Worm (Caenorhabditis elegans): ENCODE data around the gene F42A6.6.

F42A6.6 gene

DNA sequence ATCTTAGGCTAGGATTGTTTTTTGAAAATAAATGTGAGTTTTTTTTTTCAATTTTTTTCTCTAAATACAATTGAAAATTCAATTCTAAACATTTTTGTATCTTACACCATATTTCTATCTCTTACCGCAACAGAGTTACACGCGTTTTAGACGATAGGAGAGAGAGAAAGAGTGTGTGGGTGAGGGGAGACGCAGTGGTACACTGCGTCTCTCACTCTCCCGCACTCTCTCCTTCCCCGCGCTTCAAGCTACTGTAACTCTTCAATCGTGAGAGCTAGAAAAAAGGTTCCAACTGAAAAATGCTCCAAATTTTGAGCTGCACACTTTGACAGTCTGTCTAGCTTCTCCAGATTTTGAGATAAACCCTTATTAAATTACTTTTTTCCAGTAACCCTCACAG, 27.1 kb upstream of the F42A6.6 start:
- TF ChIP-seq ceh-82 (tag; optimal IDR thresholded peaks at IDR 0.05) = no peak

DNA sequence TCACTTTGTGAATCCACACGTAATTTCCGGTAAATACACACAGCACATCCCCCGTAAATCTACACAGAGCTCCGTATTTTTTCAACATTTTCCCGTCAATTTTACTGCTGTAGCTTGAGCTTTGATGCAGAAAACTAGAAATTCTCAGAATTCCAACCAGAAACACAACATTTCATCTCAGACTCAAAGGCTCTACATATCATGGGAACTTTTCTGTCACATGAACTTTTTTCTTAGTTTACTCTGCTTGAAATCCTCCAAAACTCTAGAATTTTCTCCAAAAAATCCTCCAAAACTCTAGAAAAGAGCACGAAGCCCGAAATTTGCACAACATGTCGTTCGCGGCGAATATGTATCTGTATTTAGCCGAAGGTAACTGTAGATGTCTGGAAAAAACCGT, 26.5 kb upstream of the F42A6.6 start, which contains the start of gene Y55H10A.2:
Gene Y55H10A.2 (plus strand): TSS at position 301 of the 400 bp plus-strand sequence.
- TF ChIP-seq gmeb-1 (tag; optimal IDR thresholded peaks at IDR 0.05) = no peak
- TF ChIP-seq ztf-4 (tag; optimal IDR thresholded peaks at IDR 0.05) = no peak
- no peak for TF ChIP-seq C34F6.9 (tag; optimal IDR thresholded peaks at IDR 0.05)

DNA sequence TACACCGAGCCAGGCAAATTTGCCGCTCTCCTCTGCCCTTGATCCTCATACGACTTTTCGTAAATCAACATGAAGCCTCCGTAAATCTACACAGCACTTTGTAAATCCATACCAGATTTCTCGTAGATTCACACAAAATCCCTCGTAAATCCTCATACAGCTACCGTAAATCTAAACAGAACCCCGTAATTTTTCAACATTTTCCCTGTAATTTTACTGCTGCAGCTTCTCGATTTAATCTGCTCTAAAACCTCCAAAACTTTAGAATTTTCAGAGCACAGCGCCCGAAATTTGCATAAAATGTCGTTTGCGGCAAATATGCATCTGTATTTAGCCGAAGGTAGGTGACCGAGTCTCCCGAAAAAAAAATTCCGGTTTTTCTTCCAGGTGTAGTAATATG, 18.1 kb upstream of the F42A6.6 start, which contains the start of gene F42A6.1:
Gene F42A6.1 (plus strand): TSS at position 301 of the 400 bp plus-strand sequence.
- TF ChIP-seq Y55F3AM.14 (GFP tag; optimal IDR thresholded peaks at IDR 0.05) = no peak
- TF ChIP-seq gmeb-1 (tag; optimal IDR thresholded peaks at IDR 0.05) = no peak
- no peak for TF ChIP-seq lsy-2 (tag; optimal IDR thresholded peaks at IDR 0.05)
- no peak for TF ChIP-seq nhr-21 (tag; optimal IDR thresholded peaks at IDR 0.05)
- TF ChIP-seq crh-2 (tag; optimal IDR thresholded peaks at IDR 0.05) = no peak
- TF ChIP-seq ZK546.5 (tag; optimal IDR thresholded peaks at IDR 0.05) = no peak

DNA sequence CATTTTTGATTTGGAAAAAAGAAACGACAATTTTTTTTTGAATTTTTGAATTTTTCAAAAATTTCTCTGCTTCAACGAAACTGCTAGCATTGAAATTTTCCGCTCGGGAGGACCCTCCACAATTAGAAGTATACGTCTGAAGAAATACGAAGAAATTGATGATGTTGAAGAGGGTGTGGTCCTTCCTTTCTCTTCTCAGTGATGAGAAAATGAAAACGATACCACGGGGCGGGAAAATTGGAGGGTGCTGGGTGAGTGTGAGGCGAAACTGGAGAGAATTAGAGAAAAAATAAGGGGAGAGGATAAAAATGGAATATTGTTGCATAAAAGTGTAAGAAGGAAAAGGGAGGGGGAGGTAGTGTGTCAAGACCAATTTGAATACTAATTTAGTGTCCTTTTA, 15.3 kb upstream of the F42A6.6 start:
- peak; percentile 58 for TF ChIP-seq blmp-1 (tag; optimal IDR thresholded peaks at IDR 0.05; ENCODE audit: insufficient read depth)
- TF ChIP-seq skn-1 (tag; optimal IDR thresholded peaks at IDR 0.05) = no peak

DNA sequence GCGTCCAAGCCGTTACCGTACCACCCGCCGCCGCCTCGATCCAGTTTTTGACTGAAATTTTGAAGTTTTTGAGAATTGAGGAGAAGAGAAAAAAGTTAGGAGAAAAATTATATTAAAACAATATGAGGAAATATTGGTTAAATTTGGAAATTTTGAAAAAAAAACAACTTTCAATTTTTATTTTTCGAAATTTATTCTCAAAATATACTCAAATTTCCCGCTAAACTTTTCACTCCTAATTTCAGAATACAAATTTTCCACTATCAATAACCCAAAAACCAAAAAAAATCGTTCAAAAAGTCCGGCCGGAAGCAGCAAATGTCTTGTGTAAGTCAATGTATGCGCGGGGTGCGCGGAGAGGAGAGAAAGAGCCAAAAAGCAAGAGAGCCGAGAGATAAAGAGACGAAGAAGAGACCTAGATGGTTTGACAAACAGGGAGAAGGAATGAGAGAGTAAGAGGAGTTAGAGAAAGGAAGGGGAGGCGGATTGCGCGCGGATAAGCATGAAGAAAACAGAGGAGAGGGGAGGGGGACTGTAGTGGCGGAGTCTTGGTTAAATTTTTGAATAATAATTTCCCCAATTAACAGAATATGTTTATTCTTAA, 13.4 kb upstream of the F42A6.6 start, which contains the start of gene elks-1:
Gene elks-1 (minus strand): TSS at position 51 of the 604 bp plus-strand sequence.
- TF ChIP-seq C34F6.9 (tag; optimal IDR thresholded peaks at IDR 0.05) (peak; percentile 11), mab-5 (tag; optimal IDR thresholded peaks at IDR 0.05) (no peak), unc-55 (GFP tag; optimal IDR thresholded peaks at IDR 0.05) (peak; percentile 51), snpc-4 (tag; optimal IDR thresholded peaks at IDR 0.05) (no peak), lsy-2 (tag; optimal IDR thresholded peaks at IDR 0.05) (peak in 1 of 2 experiments; percentile 40), sem-4 (tag; optimal IDR thresholded peaks at IDR 0.05) (peak; percentile 8)

DNA sequence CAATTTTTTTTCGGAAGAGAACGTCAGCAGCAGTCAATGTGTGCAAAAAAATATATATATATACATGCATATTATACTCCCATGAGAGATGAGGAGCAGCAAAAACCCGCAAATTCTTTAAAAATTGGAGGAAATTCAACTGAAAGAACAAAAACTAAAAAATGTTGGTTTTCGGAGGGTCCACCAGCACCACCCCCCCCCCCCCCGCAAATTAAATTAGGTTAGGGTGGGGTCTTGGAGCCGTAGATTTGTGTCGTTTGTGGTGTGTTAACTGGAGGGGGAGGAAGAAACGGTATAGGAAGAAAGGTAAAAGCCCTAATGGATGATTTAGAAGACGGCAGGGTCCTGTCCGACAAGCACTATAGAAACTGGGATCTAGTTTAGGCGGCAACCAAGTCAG, 11.7 kb upstream of the F42A6.6 start:
- TF ChIP-seq lin-13 (GFP tag; optimal IDR thresholded peaks at IDR 0.05) = no peak
- TF ChIP-seq mab-5 (tag; optimal IDR thresholded peaks at IDR 0.05) = no peak
- TF ChIP-seq F13H6.1 (tag; optimal IDR thresholded peaks at IDR 0.05) = no peak
- no peak for TF ChIP-seq blmp-1 (tag; optimal IDR thresholded peaks at IDR 0.05; ENCODE audit: insufficient read depth)
- no peak for TF ChIP-seq ztf-4 (tag; optimal IDR thresholded peaks at IDR 0.05)
- TF ChIP-seq aly-2 (tag; optimal IDR thresholded peaks at IDR 0.05) = no peak
- TF ChIP-seq mdl-1 (tag; optimal IDR thresholded peaks at IDR 0.05) = no peak
- TF ChIP-seq sem-4 (tag; optimal IDR thresholded peaks at IDR 0.05) = no peak
- TF ChIP-seq gmeb-1 (tag; optimal IDR thresholded peaks at IDR 0.05) = no peak
- TF ChIP-seq elt-3 (tag; optimal IDR thresholded peaks at IDR 0.05) = no peak
- TF ChIP-seq nhr-6 (tag; optimal IDR thresholded peaks at IDR 0.05) = no peak
- TF ChIP-seq unc-55 (GFP tag; optimal IDR thresholded peaks at IDR 0.05) = no peak
- TF ChIP-seq dmd-4 (tag; optimal IDR thresholded peaks at IDR 0.05) = no peak
- TF ChIP-seq ZK546.5 (tag; optimal IDR thresholded peaks at IDR 0.05) = no peak
- TF ChIP-seq nhr-23 (tag; optimal IDR thresholded peaks at IDR 0.05) = no peak
- TF ChIP-seq skn-1 (tag; optimal IDR thresholded peaks at IDR 0.05) = no peak
- no peak for TF ChIP-seq fos-1 (tag; optimal IDR thresholded peaks at IDR 0.05)
- no peak for TF ChIP-seq sma-3 (GFP tag; optimal IDR thresholded peaks at IDR 0.05)

DNA sequence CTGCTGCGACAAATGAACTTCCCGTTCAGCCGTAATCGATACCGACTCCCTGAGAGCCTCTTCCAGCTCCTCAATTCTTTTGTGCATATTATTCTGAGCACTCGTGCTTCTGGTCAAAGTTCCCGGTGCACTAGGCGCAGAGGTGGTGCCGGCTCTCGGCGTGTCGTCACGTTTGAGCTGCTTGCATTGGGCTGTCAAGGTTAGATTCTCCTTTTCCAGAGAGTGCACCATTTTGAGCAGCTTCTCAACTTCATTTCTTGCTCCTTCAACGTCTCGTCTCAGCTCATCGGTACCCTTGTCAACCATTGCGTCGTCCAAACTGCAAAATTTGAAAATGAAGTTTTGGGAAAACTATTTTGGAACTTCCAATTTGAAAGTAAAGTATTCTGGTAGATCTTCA, 8.8 kb upstream of the F42A6.6 start:
- no peak for TF ChIP-seq elt-3 (tag; optimal IDR thresholded peaks at IDR 0.05)
- no peak for TF ChIP-seq R02D3.7 (tag; optimal IDR thresholded peaks at IDR 0.05)
- no peak for TF ChIP-seq ztf-4 (tag; optimal IDR thresholded peaks at IDR 0.05)
- no peak for TF ChIP-seq gmeb-1 (tag; optimal IDR thresholded peaks at IDR 0.05)
- no peak for TF ChIP-seq nhr-77 (tag; optimal IDR thresholded peaks at IDR 0.05)

DNA sequence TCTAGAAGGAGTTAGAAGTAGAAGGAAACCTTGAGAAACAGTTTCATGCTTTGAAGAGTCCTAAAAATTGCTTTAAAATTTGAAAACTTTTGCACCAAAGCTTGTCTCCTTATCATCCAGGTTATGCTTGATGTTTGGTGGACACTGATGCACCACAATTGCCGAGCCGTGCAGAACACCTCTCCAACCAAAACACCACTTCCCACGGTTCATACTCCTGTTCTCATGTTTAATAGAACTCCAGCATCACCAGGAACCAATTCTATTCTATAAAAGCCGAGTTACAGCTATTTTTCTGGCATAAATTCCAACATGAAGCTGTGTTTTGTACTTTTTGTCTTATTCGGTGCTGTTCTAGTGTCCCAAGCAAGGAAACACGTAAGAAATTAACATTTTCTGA, 4.5 kb upstream of the F42A6.6 start, which contains the start of gene F42A6.2:
Gene F42A6.2 (plus strand): TSS at position 301 of the 400 bp plus-strand sequence.
- no peak for TF ChIP-seq elt-1 (tag; optimal IDR thresholded peaks at IDR 0.05)
- TF ChIP-seq Y55F3AM.14 (GFP tag; optimal IDR thresholded peaks at IDR 0.05) = no peak
- no peak for TF ChIP-seq egl-27 (tag; optimal IDR thresholded peaks at IDR 0.05)
- no peak for TF ChIP-seq R02D3.7 (tag; optimal IDR thresholded peaks at IDR 0.05)
- no peak for TF ChIP-seq blmp-1 (tag; optimal IDR thresholded peaks at IDR 0.05; ENCODE audit: insufficient read depth)
- TF ChIP-seq nhr-25 (tag; optimal IDR thresholded peaks at IDR 0.05) = no peak

Measured in whole organism, L2 larva.